Worm (Caenorhabditis elegans): ENCODE results near the gene Y54G2A.10.
"Not testable (repeated sequence)": the region's sequence is repeated elsewhere in the genome, so short reads cannot be mapped to it uniquely, and the experiment has no call there.

DNA sequence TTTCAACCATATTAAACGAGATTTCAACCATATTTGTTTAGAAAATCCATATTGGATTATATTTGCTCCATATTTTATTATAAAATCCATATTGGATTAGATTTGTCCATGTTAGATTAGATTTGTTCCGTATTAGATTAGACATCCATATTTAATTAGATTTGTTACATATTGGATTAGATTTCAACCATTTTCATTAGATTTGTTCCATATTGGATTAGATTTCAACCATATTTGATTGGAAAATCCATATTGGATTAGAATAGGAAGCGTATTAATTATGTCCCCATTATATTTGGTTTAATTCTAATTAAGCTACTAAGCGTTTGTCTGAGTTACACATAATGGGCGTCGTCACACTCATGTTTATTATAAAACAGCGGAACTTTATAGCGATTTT lies 2.1 kb downstream of the Y54G2A.10 start, which contains the start of gene Y54G2A.44:
- TF ChIP-seq him-1, W03F9.2 (tag; optimal IDR thresholded peaks at IDR 0.05): not testable (repeated sequence)

Data from whole organism, L4/young adult.